Worm (Caenorhabditis elegans): ENCODE results near the gene srg-68.

- no peak for TF ChIP-seq unc-62 (GFP tag; optimal IDR thresholded peaks at IDR 0.05)
- TF ChIP-seq aly-2 (tag; optimal IDR thresholded peaks at IDR 0.05), result no peak
- TF ChIP-seq lin-39 (tag; optimal IDR thresholded peaks at IDR 0.05), result no peak
- no peak for TF ChIP-seq mab-5 (tag; optimal IDR thresholded peaks at IDR 0.05)
- TF ChIP-seq mbf-1 (tag; optimal IDR thresholded peaks at IDR 0.05), result no peak
- TF ChIP-seq lin-13 (GFP tag; optimal IDR thresholded peaks at IDR 0.05), result no peak
- no peak for TF ChIP-seq ZK546.5 (tag; optimal IDR thresholded peaks at IDR 0.05)
- TF ChIP-seq nhr-11 (tag; optimal IDR thresholded peaks at IDR 0.05), result no peak
- no peak for TF ChIP-seq zag-1 (tag; optimal IDR thresholded peaks at IDR 0.05)
- no peak for TF ChIP-seq ztf-1 (GFP tag; conservative IDR thresholded peaks at IDR 0.05)
- TF ChIP-seq nhr-25 (tag; optimal IDR thresholded peaks at IDR 0.05), result no peak
- TF ChIP-seq nhr-6 (tag; optimal IDR thresholded peaks at IDR 0.05), result no peak
- no peak for TF ChIP-seq R02D3.7 (tag; optimal IDR thresholded peaks at IDR 0.05)
- no peak for TF ChIP-seq sma-3 (GFP tag; optimal IDR thresholded peaks at IDR 0.05)
Measured at ce11 chrV:5465335-5465734, at the start of gene srg-68.

Measured in whole organism, L2 larva.